Fruit fly (Drosophila melanogaster) whole organism, pupa: ENCODE results near the gene CG32407.

Source experiments
- CG10348 ChIP-seq: fragments of 200-800 bp; sonication (Bioruptor generic); IDR thresholded peaks from 2 replicates; pipeline ENCODE4 v1.3.6; 2022; ENCODE audit warnings: missing biosample characterization, missing genetic modification characterization
- CG12605 ChIP-seq: fragments of 200-800 bp; sonication (Bioruptor generic); IDR thresholded peaks from 2 replicates; pipeline ENCODE4 v1.3.6; 2022; ENCODE audit warnings: missing biosample characterization, missing genetic modification characterization
- CG13204 ChIP-seq: fragments of 200-800 bp; sonication (Bioruptor generic); optimal IDR thresholded peaks from 2 replicates; lab custom pipeline; 2018; ENCODE audit warnings: missing biosample characterization, mild to moderate bottlenecking, missing genetic modification characterization, moderate library complexity
- CG14655 ChIP-seq: fragments of 200-800 bp; sonication (Bioruptor generic); optimal IDR thresholded peaks from 3 replicates; lab custom pipeline; 2017; ENCODE audit warnings: mild to moderate bottlenecking, missing biosample characterization, missing genetic modification reagents, missing genetic modification characterization
- CG15710 ChIP-seq: fragments of 200-800 bp; sonication (Bioruptor generic); optimal IDR thresholded peaks from 2 replicates; lab custom pipeline; 2018; ENCODE audit warnings: missing biosample characterization, mild to moderate bottlenecking, missing genetic modification characterization, moderate library complexity
- CG17806 ChIP-seq: fragments of 200-800 bp; sonication (Bioruptor generic); optimal IDR thresholded peaks from 2 replicates; lab custom pipeline; 2018; ENCODE audit warnings: missing biosample characterization, mild to moderate bottlenecking, missing genetic modification characterization, moderate library complexity
- CG32121 ChIP-seq: fragments of 200-800 bp; sonication (Bioruptor generic); IDR thresholded peaks from 2 replicates; pipeline ENCODE4 v1.3.6; 2022; ENCODE audit warnings: missing biosample characterization, missing genetic modification characterization
- CG34367 ChIP-seq: fragments of 200-800 bp; sonication (Bioruptor generic); optimal IDR thresholded peaks from 2 replicates; lab custom pipeline; 2018; ENCODE audit warnings: missing biosample characterization, mild to moderate bottlenecking, missing genetic modification characterization
- CG4496 ChIP-seq: fragments of 200-800 bp; sonication (Bioruptor generic); IDR thresholded peaks from 3 replicates; pipeline ENCODE4 v1.3.6; 2022; ENCODE audit warnings: missing biosample characterization, missing genetic modification characterization
- CG8159 ChIP-seq: fragments of 200-800 bp; sonication (Bioruptor generic); optimal IDR thresholded peaks from 3 replicates; lab custom pipeline; 2018; ENCODE audit warnings: missing biosample characterization, mild to moderate bottlenecking, missing genetic modification characterization, moderate library complexity
- CG8301 ChIP-seq: fragments of 200-800 bp; sonication (Bioruptor generic); optimal IDR thresholded peaks from 2 replicates; lab custom pipeline; 2018; ENCODE audit warnings: missing biosample characterization, mild to moderate bottlenecking, missing genetic modification characterization
- CG9948 ChIP-seq: fragments of 200-800 bp; sonication (Bioruptor generic); optimal IDR thresholded peaks from 2 replicates; lab custom pipeline; 2018; ENCODE audit warnings: missing biosample characterization, mild to moderate bottlenecking, missing genetic modification characterization, moderate library complexity
- D1 ChIP-seq: fragments of 200-800 bp; sonication (Bioruptor generic); optimal IDR thresholded peaks from 2 replicates; lab custom pipeline; 2018; ENCODE audit warnings: missing biosample characterization, mild to moderate bottlenecking, missing genetic modification characterization, moderate library complexity
- EcR ChIP-seq: fragments of 200-800 bp; sonication (Bioruptor generic); optimal IDR thresholded peaks from 3 replicates; lab custom pipeline; 2019; ENCODE audit warnings: missing biosample characterization, missing genetic modification characterization, mild to moderate bottlenecking, moderate library complexity, missing genetic modification reagents
- Ets98B ChIP-seq: fragments of 200-800 bp; sonication (Bioruptor generic); IDR thresholded peaks from 2 replicates; pipeline ENCODE4 v1.3.6; 2022; ENCODE audit warnings: missing biosample characterization, missing genetic modification characterization
- Pif1A ChIP-seq: fragments of 200-800 bp; sonication (Bioruptor generic); optimal IDR thresholded peaks from 3 replicates; lab custom pipeline; 2016; ENCODE audit warnings: missing biosample characterization, missing genetic modification characterization
- Pif1B ChIP-seq: fragments of 200-800 bp; sonication (Bioruptor generic); optimal IDR thresholded peaks from 3 replicates; lab custom pipeline; 2016; ENCODE audit warnings: missing biosample characterization, missing genetic modification characterization
- Snoo ChIP-seq: fragments of 200-800 bp; sonication (Bioruptor generic); optimal IDR thresholded peaks from 3 replicates; lab custom pipeline; 2017; ENCODE audit warnings: missing biosample characterization, mild to moderate bottlenecking, missing genetic modification characterization, inconsistent platforms
- fd96Ca ChIP-seq: fragments of 200-800 bp; sonication (Bioruptor generic); IDR thresholded peaks from 3 replicates; pipeline ENCODE4 v1.3.6; 2022; ENCODE audit warnings: missing biosample characterization, missing genetic modification characterization
- gl ChIP-seq: fragments of 200-800 bp; sonication (Bioruptor generic); optimal IDR thresholded peaks from 2 replicates; lab custom pipeline; 2018; ENCODE audit warnings: missing biosample characterization, mild to moderate bottlenecking, missing genetic modification characterization
- rn ChIP-seq: fragments of 200-800 bp; sonication (Bioruptor generic); IDR thresholded peaks from 2 replicates; pipeline ENCODE4 v1.3.6; 2022; ENCODE audit warnings: missing biosample characterization, missing genetic modification characterization

Gene CG32407

dm6 chr3L:5922005-5922685, at the start of gene CG32407:
Gene CG32407 (plus strand): TSS chr3L:5922055.
- no peak for TF ChIP-seq CG17806 (tag; lab: Kevin White, UChicago)
- 0 out of 3 replicates have a peak, but pooled peaks have one; percentile 42 for TF ChIP-seq fd96Ca (GFP tag; lab: Robert Waterston, UW)
- TF ChIP-seq rn (GFP tag; lab: Robert Waterston, UW) = no peak
- no peak for TF ChIP-seq CG10348 (GFP tag; lab: Robert Waterston, UW)
- peak; percentile 21 for TF ChIP-seq CG34367
- no peak for TF ChIP-seq D1
- TF ChIP-seq Snoo (tag; lab: Kevin White, UChicago) = no peak
- TF ChIP-seq Pif1A = no peak
- peak; percentile 41; the same call in 1 of the 2 replicates for TF ChIP-seq Ets98B (GFP tag; lab: Robert Waterston, UW)
- no peak for TF ChIP-seq CG15710 (tag; lab: Kevin White, UChicago)
- TF ChIP-seq CG8159 = no peak
- no peak for TF ChIP-seq CG9948 (tag; lab: Kevin White, UChicago)
- no peak for TF ChIP-seq CG8301 (tag; lab: Kevin White, UChicago)
- TF ChIP-seq CG13204 (GFP tag; lab: Kevin White, UChicago) = peak; percentile 76
- TF ChIP-seq CG14655 (GFP tag; lab: Kevin White, UChicago) = no peak
- no peak for TF ChIP-seq CG12605 (GFP tag; lab: Robert Waterston, UW)
- TF ChIP-seq Pif1B = no peak
- TF ChIP-seq CG32121 (GFP tag; lab: Robert Waterston, UW) = 0 out of 2 replicates have a peak, but pooled peaks have one; percentile 11
- TF ChIP-seq gl (tag; lab: Kevin White, UChicago) = no peak
- TF ChIP-seq CG4496 = peak; percentile 56; the same call in 1 of the 3 replicates
- TF ChIP-seq EcR (GFP tag; lab: Kevin White, UChicago) = no peak

dm6 chr3L:5873011-5873410, 48.8 kb upstream of the CG32407 start, which contains the start of gene CG18586:
Gene CG18586 (plus strand): TSS chr3L:5873311.
- TF ChIP-seq Pif1B (no peak), CG10348 (GFP tag; lab: Robert Waterston, UW) (no peak), EcR (GFP tag; lab: Kevin White, UChicago) (no peak), CG14655 (GFP tag; lab: Kevin White, UChicago) (no peak), CG12605 (GFP tag; lab: Robert Waterston, UW) (no peak), CG32121 (GFP tag; lab: Robert Waterston, UW) (no peak), fd96Ca (GFP tag; lab: Robert Waterston, UW) (no peak), CG8159 (no peak), Snoo (tag; lab: Kevin White, UChicago) (no peak)

- TF ChIP-seq Snoo (tag; lab: Kevin White, UChicago) = no peak
- no peak for TF ChIP-seq gl (tag; lab: Kevin White, UChicago)
- TF ChIP-seq CG14655 (GFP tag; lab: Kevin White, UChicago) = no peak
- TF ChIP-seq CG17806 (tag; lab: Kevin White, UChicago) = no peak
- no peak for TF ChIP-seq Pif1A
- TF ChIP-seq Pif1B = no peak
- TF ChIP-seq CG10348 (GFP tag; lab: Robert Waterston, UW) = no peak
- TF ChIP-seq Ets98B (GFP tag; lab: Robert Waterston, UW) = no peak
- TF ChIP-seq CG8159 = no peak
- TF ChIP-seq CG12605 (GFP tag; lab: Robert Waterston, UW) = no peak
- TF ChIP-seq, all 21 proteins: peak for 0
These were observed 43.0 kb upstream of the CG32407 start for dm6 chr3L:5878734-5879291.

dm6 chr3L:5881310-5882208, 40.3 kb upstream of the CG32407 start:
- TF ChIP-seq fd96Ca (GFP tag; lab: Robert Waterston, UW) (no peak), rn (GFP tag; lab: Robert Waterston, UW) (no peak), CG13204 (GFP tag; lab: Kevin White, UChicago) (no peak), CG15710 (tag; lab: Kevin White, UChicago) (no peak), EcR (GFP tag; lab: Kevin White, UChicago) (no peak), gl (tag; lab: Kevin White, UChicago) (no peak), CG10348 (GFP tag; lab: Robert Waterston, UW) (no peak), Pif1A (peak; percentile 20)

- no peak for TF ChIP-seq Snoo (tag; lab: Kevin White, UChicago)
- TF ChIP-seq CG10348 (GFP tag; lab: Robert Waterston, UW) = no peak
- TF ChIP-seq CG8159 = no peak
- no peak for TF ChIP-seq Pif1A
- TF ChIP-seq D1 = no peak
- TF ChIP-seq CG12605 (GFP tag; lab: Robert Waterston, UW) = no peak
- no peak for TF ChIP-seq CG4496
- no peak for TF ChIP-seq CG13204 (GFP tag; lab: Kevin White, UChicago)
- TF ChIP-seq CG32121 (GFP tag; lab: Robert Waterston, UW) = no peak
- no peak for TF ChIP-seq gl (tag; lab: Kevin White, UChicago)
- TF ChIP-seq CG14655 (GFP tag; lab: Kevin White, UChicago) = no peak
- TF ChIP-seq EcR (GFP tag; lab: Kevin White, UChicago) = no peak
- no peak for TF ChIP-seq Ets98B (GFP tag; lab: Robert Waterston, UW)
- TF ChIP-seq fd96Ca (GFP tag; lab: Robert Waterston, UW) = no peak
- TF ChIP-seq Pif1B = no peak
- TF ChIP-seq rn (GFP tag; lab: Robert Waterston, UW) = no peak
- no peak for TF ChIP-seq CG15710 (tag; lab: Kevin White, UChicago)
- TF ChIP-seq CG8301 (tag; lab: Kevin White, UChicago) = no peak
- no peak for TF ChIP-seq CG34367
- no peak for TF ChIP-seq CG17806 (tag; lab: Kevin White, UChicago)
These were observed 39.7 kb upstream of the CG32407 start, which contains the start of gene CG13287 for dm6 chr3L:5882209-5882403. Gene CG13287 (plus strand): TSS chr3L:5882304.
